Worm (Caenorhabditis elegans) whole organism, mixed stage, embryonic: ENCODE measurements around the gene srj-33.

Experiments used
- M03D4.4 ChIP-seq: sonication (generic microtip); optimal IDR thresholded peaks from 2 replicates; lab custom pipeline; 2017; ENCODE audit warnings: mild to moderate bottlenecking, missing genetic modification characterization, missing compliant biosample characterization
- bed-3 ChIP-seq: fragments of 200-800 bp; sonication (Bioruptor generic); optimal IDR thresholded peaks from 3 replicates; lab custom pipeline; 2018; ENCODE audit warnings: mild to moderate bottlenecking, missing genetic modification characterization, moderate library complexity, missing compliant biosample characterization
- blmp-1 ChIP-seq: fragments of 150-350 bp; optimal IDR thresholded peaks from 2 replicates; lab custom pipeline; 2014; ENCODE audit warnings: missing biosample characterization, missing genetic modification characterization
- ceh-39 ChIP-seq: fragments of 150-350 bp; optimal IDR thresholded peaks from 2 replicates; lab custom pipeline; 2014; ENCODE audit warnings: missing biosample characterization, missing genetic modification characterization
- ceh-43 ChIP-seq: fragments of 200-800 bp; sonication (Bioruptor generic); optimal IDR thresholded peaks from 2 replicates; lab custom pipeline; 2018; ENCODE audit warnings: mild to moderate bottlenecking, missing genetic modification characterization, moderate library complexity, missing compliant biosample characterization
- ceh-83 ChIP-seq: fragments of 200-800 bp; sonication (Bioruptor generic); optimal IDR thresholded peaks from 2 replicates; lab custom pipeline; 2018; ENCODE audit warnings: mild to moderate bottlenecking, missing genetic modification characterization, missing compliant biosample characterization
- ces-1 ChIP-seq: fragments of 150-350 bp; optimal IDR thresholded peaks from 2 replicates; lab custom pipeline; 2014; ENCODE audit warnings: missing biosample characterization, missing genetic modification reagents, missing genetic modification characterization
- cnd-1 ChIP-seq: fragments of 200-800 bp; sonication (Bioruptor generic); optimal IDR thresholded peaks from 2 replicates; lab custom pipeline; 2018; ENCODE audit warnings: mild to moderate bottlenecking, missing genetic modification characterization, missing compliant biosample characterization
- drap-1 ChIP-seq: fragments of 200-800 bp; sonication (Bioruptor generic); optimal IDR thresholded peaks from 3 replicates; lab custom pipeline; 2018; ENCODE audit warnings: mild to moderate bottlenecking, missing genetic modification characterization, missing compliant biosample characterization
- elt-1 ChIP-seq: sonication (generic microtip); optimal IDR thresholded peaks from 2 replicates; lab custom pipeline; 2017; ENCODE audit warnings: missing genetic modification characterization, mild to moderate bottlenecking, missing compliant biosample characterization, antibody characterized with exemption, moderate library complexity, borderline replicate concordance; ENCODE audit not compliant: insufficient read depth
- flh-1 ChIP-seq: fragments of 200-800 bp; sonication (Bioruptor generic); optimal IDR thresholded peaks from 2 replicates; lab custom pipeline; 2018; ENCODE audit warnings: mild to moderate bottlenecking, missing genetic modification characterization, moderate library complexity, missing compliant biosample characterization
- ham-2 ChIP-seq: fragments of 200-800 bp; sonication (Bioruptor generic); optimal IDR thresholded peaks from 2 replicates; lab custom pipeline; 2018; ENCODE audit warnings: mild to moderate bottlenecking, missing genetic modification characterization, missing compliant biosample characterization
- hlh-1 ChIP-seq: fragments of 150-350 bp; optimal IDR thresholded peaks from 2 replicates; lab custom pipeline; 2014; ENCODE audit warnings: missing biosample characterization, missing genetic modification reagents, missing genetic modification characterization
- lin-13 ChIP-seq: fragments of 150-350 bp; optimal IDR thresholded peaks from 2 replicates; lab custom pipeline; 2014; ENCODE audit warnings: missing biosample characterization, missing genetic modification characterization
- lin-32 ChIP-seq: fragments of 200-800 bp; sonication (Bioruptor generic); optimal IDR thresholded peaks from 2 replicates; lab custom pipeline; 2018; ENCODE audit warnings: mild to moderate bottlenecking, missing genetic modification characterization, missing compliant biosample characterization
- lsy-2 ChIP-seq: fragments of 150-350 bp; optimal IDR thresholded peaks from 2 replicates; lab custom pipeline; 2014; ENCODE audit warnings: missing biosample characterization, missing genetic modification characterization
- mab-5 ChIP-seq: fragments of 150-350 bp; optimal IDR thresholded peaks from 2 replicates; lab custom pipeline; 2014; ENCODE audit warnings: missing biosample characterization, missing genetic modification characterization
- nhr-12 ChIP-seq: fragments of 150-350 bp; optimal IDR thresholded peaks from 2 replicates; lab custom pipeline; 2014; ENCODE audit warnings: missing biosample characterization, missing genetic modification characterization
- nhr-2 ChIP-seq: fragments of 150-350 bp; optimal IDR thresholded peaks from 2 replicates; lab custom pipeline; 2014; ENCODE audit warnings: missing biosample characterization, missing genetic modification characterization
- nhr-237 ChIP-seq: fragments of 150-350 bp; optimal IDR thresholded peaks from 2 replicates; lab custom pipeline; 2014; ENCODE audit warnings: missing biosample characterization, missing genetic modification characterization
- nhr-28 ChIP-seq: fragments of 150-350 bp; optimal IDR thresholded peaks from 2 replicates; lab custom pipeline; 2014; ENCODE audit warnings: missing biosample characterization, missing genetic modification characterization
- nhr-76 ChIP-seq: sonication (generic microtip); optimal IDR thresholded peaks from 2 replicates; lab custom pipeline; 2017; ENCODE audit warnings: missing biosample characterization, missing genetic modification characterization
- sem-2 ChIP-seq: fragments of 200-800 bp; sonication (Bioruptor generic); optimal IDR thresholded peaks from 2 replicates; lab custom pipeline; 2018; ENCODE audit warnings: mild to moderate bottlenecking, missing genetic modification characterization, missing compliant biosample characterization
- snpc-4 ChIP-seq: fragments of 150-350 bp; optimal IDR thresholded peaks from 2 replicates; lab custom pipeline; 2014; ENCODE audit warnings: missing biosample characterization, missing genetic modification characterization
- sptf-1 ChIP-seq: sonication (generic microtip); optimal IDR thresholded peaks from 2 replicates; lab custom pipeline; 2017; ENCODE audit warnings: mild to moderate bottlenecking, missing genetic modification characterization, moderate library complexity, missing compliant biosample characterization
- tbx-8 ChIP-seq: fragments of 200-800 bp; sonication (Bioruptor generic); optimal IDR thresholded peaks from 2 replicates; lab custom pipeline; 2018; ENCODE audit warnings: mild to moderate bottlenecking, missing genetic modification characterization, moderate library complexity, missing compliant biosample characterization
- unc-120 ChIP-seq: sonication (generic microtip); optimal IDR thresholded peaks from 2 replicates; lab custom pipeline; 2017; ENCODE audit warnings: missing genetic modification characterization, missing compliant biosample characterization; ENCODE audit not compliant: poor library complexity, severe bottlenecking
- unc-39 ChIP-seq: fragments of 150-350 bp; optimal IDR thresholded peaks from 2 replicates; lab custom pipeline; 2014; ENCODE audit warnings: missing biosample characterization, missing genetic modification characterization
- unc-62 ChIP-seq: fragments of 150-350 bp; optimal IDR thresholded peaks from 2 replicates; lab custom pipeline; 2014; ENCODE audit warnings: missing biosample characterization, missing genetic modification reagents, missing genetic modification characterization
- zip-8 ChIP-seq: fragments of 150-350 bp; optimal IDR thresholded peaks from 2 replicates; lab custom pipeline; 2014; ENCODE audit warnings: missing biosample characterization, missing genetic modification characterization
- ztf-11 ChIP-seq: fragments of 150-350 bp; optimal IDR thresholded peaks from 2 replicates; lab custom pipeline; 2014; ENCODE audit warnings: missing biosample characterization, missing genetic modification characterization

Gene srj-33

ce11 chrV:9927954-9928353, 9.4 kb downstream of the srj-33 start:
- TF ChIP-seq blmp-1 (tag; lab: Kevin White, UChicago) (no peak), snpc-4 (no peak), nhr-2 (no peak), sptf-1 (tag; lab: Kevin White, UChicago) (no peak), unc-120 (tag; lab: Kevin White, UChicago) (no peak), zip-8 (tag; lab: Kevin White, UChicago) (no peak), sem-2 (no peak), ceh-39 (tag; lab: Kevin White, UChicago) (no peak), unc-39 (tag; lab: Kevin White, UChicago) (no peak), ztf-11 (tag; lab: Kevin White, UChicago) (no peak), unc-62 (GFP tag; lab: Kevin White, UChicago) (no peak), lin-13 (no peak), cnd-1 (tag; lab: Kevin White, UChicago) (no peak)

- TF ChIP-seq nhr-2 (no peak), nhr-76 (tag; lab: Kevin White, UChicago) (no peak), lin-32 (GFP tag; lab: Kevin White, UChicago) (no peak), mab-5 (tag; lab: Kevin White, UChicago) (no peak), nhr-28 (tag; lab: Kevin White, UChicago) (no peak), snpc-4 (no peak), ham-2 (GFP tag; lab: Kevin White, UChicago) (no peak), lsy-2 (tag; lab: Kevin White, UChicago) (no peak), M03D4.4 (tag; lab: Kevin White, UChicago) (no peak), unc-120 (tag; lab: Kevin White, UChicago) (no peak)
Measured at ce11 chrV:9927381-9927780, 10.0 kb downstream of the srj-33 start.

DNA sequence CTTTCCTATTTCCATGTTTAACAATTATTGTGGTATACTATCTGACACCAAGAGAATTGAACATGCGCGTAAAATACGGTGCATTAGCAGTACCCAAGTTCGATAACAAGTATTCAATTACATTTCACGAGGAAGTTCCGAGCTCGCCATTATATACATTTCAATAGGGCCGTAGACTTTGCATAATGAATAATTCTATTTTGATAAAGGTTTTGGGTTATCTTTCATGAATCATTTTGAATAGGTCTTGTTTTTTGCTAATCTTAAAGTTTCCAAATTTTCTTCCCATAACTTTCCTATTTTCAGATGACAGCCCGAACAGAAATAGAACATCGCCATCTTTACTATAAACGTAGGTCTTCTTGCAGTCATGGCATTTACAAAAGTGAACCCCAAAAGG, 11.1 kb downstream of the srj-33 start, which contains the start of gene C50H2.13:
Gene C50H2.13, plus strand, starts transcription at position 301 of the 400 bp plus-strand sequence.
- TF ChIP-seq cnd-1 (tag; lab: Kevin White, UChicago) (no peak), bed-3 (GFP tag; lab: Kevin White, UChicago) (no peak), nhr-2 (no peak), ceh-39 (tag; lab: Kevin White, UChicago) (no peak), nhr-12 (no peak)

- TF ChIP-seq ceh-43 (GFP tag; lab: Kevin White, UChicago) (no peak), nhr-2 (no peak), unc-120 (tag; lab: Kevin White, UChicago) (no peak), cnd-1 (tag; lab: Kevin White, UChicago) (no peak), lsy-2 (tag; lab: Kevin White, UChicago) (no peak), sptf-1 (tag; lab: Kevin White, UChicago) (no peak), ceh-39 (tag; lab: Kevin White, UChicago) (no peak), nhr-76 (tag; lab: Kevin White, UChicago) (no peak), bed-3 (GFP tag; lab: Kevin White, UChicago) (no peak), drap-1 (no peak), tbx-8 (no peak), lin-13 (no peak), hlh-1 (tag; lab: Kevin White, UChicago) (no peak), nhr-237 (tag; lab: Kevin White, UChicago) (no peak), ztf-11 (tag; lab: Kevin White, UChicago) (no peak), mab-5 (tag; lab: Kevin White, UChicago) (no peak), elt-1 (tag; lab: Kevin White, UChicago) (no peak)
Measured at ce11 chrV:9925647-9926046, 11.7 kb downstream of the srj-33 start.

- TF ChIP-seq nhr-76 (tag; lab: Kevin White, UChicago) (no peak), flh-1 (GFP tag; lab: Kevin White, UChicago) (no peak), ceh-83 (GFP tag; lab: Kevin White, UChicago) (no peak), sem-2 (no peak), ces-1 (GFP tag; lab: Kevin White, UChicago) (no peak), nhr-237 (tag; lab: Kevin White, UChicago) (no peak), nhr-28 (tag; lab: Kevin White, UChicago) (no peak), cnd-1 (tag; lab: Kevin White, UChicago) (no peak)
- TF ChIP-seq, all 35 proteins: peak for 0
Measured at ce11 chrV:9924389-9924788, 12.9 kb downstream of the srj-33 start.
